Worm (Caenorhabditis elegans): ENCODE data around the gene abts-3.

Gene abts-3

ce11 chrII:6125259-6125658 lies 7.4 kb upstream of the abts-3 start, which contains the start of gene rars-2:
TSS of gene rars-2 (plus strand) at chrII:6125559.
- no peak for TF ChIP-seq nhr-28 (tag; optimal IDR thresholded peaks at IDR 0.05)
- no peak for TF ChIP-seq ztf-11 (tag; optimal IDR thresholded peaks at IDR 0.05)
- TF ChIP-seq nhr-76 (tag; optimal IDR thresholded peaks at IDR 0.05): no peak
- no peak for TF ChIP-seq lin-32 (GFP tag; optimal IDR thresholded peaks at IDR 0.05)
- TF ChIP-seq nhr-237 (tag; optimal IDR thresholded peaks at IDR 0.05): no peak
- no peak for TF ChIP-seq flh-1 (GFP tag; optimal IDR thresholded peaks at IDR 0.05)
- no peak for TF ChIP-seq M03D4.4 (tag; optimal IDR thresholded peaks at IDR 0.05)
- no peak for TF ChIP-seq elt-3 (tag; optimal IDR thresholded peaks at IDR 0.05)
- no peak for TF ChIP-seq unc-39 (tag; optimal IDR thresholded peaks at IDR 0.05)
- no peak for TF ChIP-seq tbx-8 (GFP tag; optimal IDR thresholded peaks at IDR 0.05)
- TF ChIP-seq sptf-1 (tag; optimal IDR thresholded peaks at IDR 0.05): no peak
- TF ChIP-seq mep-1 (tag; optimal IDR thresholded peaks at IDR 0.05): no peak
- no peak for TF ChIP-seq blmp-1 (tag; optimal IDR thresholded peaks at IDR 0.05)
- TF ChIP-seq nhr-2 (tag; optimal IDR thresholded peaks at IDR 0.05): no peak
- no peak for TF ChIP-seq drap-1 (GFP tag; optimal IDR thresholded peaks at IDR 0.05)
- no peak for TF ChIP-seq snpc-4 (tag; optimal IDR thresholded peaks at IDR 0.05)

- TF ChIP-seq nhr-2 (tag; optimal IDR thresholded peaks at IDR 0.05) (no peak), ceh-83 (GFP tag; optimal IDR thresholded peaks at IDR 0.05) (no peak), unc-39 (tag; optimal IDR thresholded peaks at IDR 0.05) (no peak), drap-1 (GFP tag; optimal IDR thresholded peaks at IDR 0.05) (no peak), nhr-28 (tag; optimal IDR thresholded peaks at IDR 0.05) (no peak), mep-1 (tag; optimal IDR thresholded peaks at IDR 0.05) (no peak), zip-8 (tag; optimal IDR thresholded peaks at IDR 0.05) (no peak), bed-3 (GFP tag; optimal IDR thresholded peaks at IDR 0.05) (no peak), elt-1 (tag; optimal IDR thresholded peaks at IDR 0.05; ENCODE audit: borderline replicate concordance, insufficient read depth) (no peak), lin-13 (tag; optimal IDR thresholded peaks at IDR 0.05) (no peak), ces-1 (GFP tag; optimal IDR thresholded peaks at IDR 0.05) (no peak), sem-2 (GFP tag; optimal IDR thresholded peaks at IDR 0.05) (no peak), blmp-1 (tag; optimal IDR thresholded peaks at IDR 0.05) (no peak)
These were observed 2.8 kb downstream of the abts-3 start for ce11 chrII:6135530-6135929.

ce11 chrII:6136712-6137111 lies 4.0 kb downstream of the abts-3 start:
- TF ChIP-seq M03D4.4 (tag; optimal IDR thresholded peaks at IDR 0.05): no peak
- no peak for TF ChIP-seq zip-8 (tag; optimal IDR thresholded peaks at IDR 0.05)
- no peak for TF ChIP-seq ceh-39 (tag; optimal IDR thresholded peaks at IDR 0.05)
- peak; percentile 40 for TF ChIP-seq unc-120 (tag; optimal IDR thresholded peaks at IDR 0.05; ENCODE audit: poor library complexity, severe bottlenecking)
- no peak for TF ChIP-seq lsy-2 (tag; optimal IDR thresholded peaks at IDR 0.05)
- no peak for TF ChIP-seq flh-1 (GFP tag; optimal IDR thresholded peaks at IDR 0.05)
- no peak for TF ChIP-seq mab-5 (tag; optimal IDR thresholded peaks at IDR 0.05)
- no peak for TF ChIP-seq ces-1 (GFP tag; optimal IDR thresholded peaks at IDR 0.05)
- TF ChIP-seq cnd-1 (tag; optimal IDR thresholded peaks at IDR 0.05): no peak
- TF ChIP-seq pha-4 (tag; optimal IDR thresholded peaks at IDR 0.05): no peak
- no peak for TF ChIP-seq mep-1 (tag; optimal IDR thresholded peaks at IDR 0.05)
- no peak for TF ChIP-seq ceh-83 (GFP tag; optimal IDR thresholded peaks at IDR 0.05)
- no peak for TF ChIP-seq ham-2 (GFP tag; optimal IDR thresholded peaks at IDR 0.05)
- no peak for TF ChIP-seq unc-39 (tag; optimal IDR thresholded peaks at IDR 0.05)
- no peak for TF ChIP-seq snpc-4 (tag; optimal IDR thresholded peaks at IDR 0.05)
- TF ChIP-seq tbx-8 (GFP tag; optimal IDR thresholded peaks at IDR 0.05): no peak
- no peak for TF ChIP-seq nhr-76 (tag; optimal IDR thresholded peaks at IDR 0.05)
- no peak for TF ChIP-seq drap-1 (GFP tag; optimal IDR thresholded peaks at IDR 0.05)
- TF ChIP-seq hlh-1 (tag; optimal IDR thresholded peaks at IDR 0.05): peak; percentile 89
- no peak for TF ChIP-seq lin-13 (tag; optimal IDR thresholded peaks at IDR 0.05)
- TF ChIP-seq nhr-237 (tag; optimal IDR thresholded peaks at IDR 0.05): no peak
- no peak for TF ChIP-seq lin-32 (GFP tag; optimal IDR thresholded peaks at IDR 0.05)
- no peak for TF ChIP-seq sptf-1 (tag; optimal IDR thresholded peaks at IDR 0.05)
- no peak for TF ChIP-seq mls-2 (tag; optimal IDR thresholded peaks at IDR 0.05)
- TF ChIP-seq ztf-11 (tag; optimal IDR thresholded peaks at IDR 0.05): no peak
- TF ChIP-seq sem-2 (GFP tag; optimal IDR thresholded peaks at IDR 0.05): no peak
- TF ChIP-seq unc-62 (GFP tag; optimal IDR thresholded peaks at IDR 0.05): peak; percentile 78

- TF ChIP-seq hlh-1 (tag; optimal IDR thresholded peaks at IDR 0.05) (no peak), ces-1 (GFP tag; optimal IDR thresholded peaks at IDR 0.05) (peak; percentile 46)
These were observed 5.4 kb downstream of the abts-3 start for ce11 chrII:6138138-6138537.
